Worm (Caenorhabditis elegans) whole organism, L4 larva: ENCODE data around the gene atf-6.

Experiments
- F44E2.7 ChIP-seq: fragments of 200-800 bp; sonication (Bioruptor generic); IDR thresholded peaks from 2 replicates; pipeline ENCODE4 v2.1.2; 2022; ENCODE audit warnings: missing genetic modification characterization, missing compliant biosample characterization
- F49E8.2 ChIP-seq: sonication (generic microtip); optimal IDR thresholded peaks from 2 replicates; lab custom pipeline; 2016; ENCODE audit warnings: missing compliant biosample characterization, mild to moderate bottlenecking, missing genetic modification characterization, borderline replicate concordance
- T20F7.1 ChIP-seq: fragments of 200-800 bp; sonication (Bioruptor generic); optimal IDR thresholded peaks from 2 replicates; lab custom pipeline; 2018; ENCODE audit warnings: mild to moderate bottlenecking, missing genetic modification characterization, missing compliant biosample characterization
- Y105C5A.15 ChIP-seq: fragments of 200-800 bp; sonication (Bioruptor generic); IDR thresholded peaks from 2 replicates; pipeline ENCODE4 v1.3.6; 2022; ENCODE audit warnings: missing genetic modification characterization, missing compliant biosample characterization
- Y48G9A.11 ChIP-seq: fragments of 200-800 bp; sonication (Bioruptor generic); IDR thresholded peaks from 2 replicates; pipeline ENCODE4 v1.3.6; 2022; ENCODE audit warnings: missing genetic modification reagents, missing genetic modification characterization, missing compliant biosample characterization
- Y75B8A.6 ChIP-seq: fragments of 200-800 bp; sonication (Bioruptor generic); IDR thresholded peaks from 2 replicates; pipeline ENCODE4 v1.3.6; 2022; ENCODE audit warnings: missing genetic modification reagents, missing genetic modification characterization, missing compliant biosample characterization
- ZK337.2 ChIP-seq: fragments of 200-800 bp; sonication (Bioruptor generic); IDR thresholded peaks from 2 replicates; pipeline ENCODE4 v1.3.6; 2022; ENCODE audit warnings: missing genetic modification reagents, missing genetic modification characterization, missing compliant biosample characterization
- ZK546.5 ChIP-seq, 2 experiments: sonication (generic microtip); optimal IDR thresholded peaks; 2 replicates each; lab custom pipeline; 2017; ENCODE audit warnings: missing biosample characterization in 2 of 2, missing genetic modification characterization in 2 of 2
- aha-1 ChIP-seq: fragments of 150-350 bp; peaks from one replicate; lab custom pipeline; 2014; ENCODE audit warnings: missing biosample characterization, missing genetic modification characterization
- aly-2 ChIP-seq: sonication (generic microtip); optimal IDR thresholded peaks from 2 replicates; lab custom pipeline; 2018; ENCODE audit warnings: missing biosample characterization, missing genetic modification characterization
- ama-1 ChIP-seq: fragments of 150-350 bp; optimal IDR thresholded peaks from 2 replicates; lab custom pipeline; 2014; ENCODE audit warnings: inconsistent platforms, mixed read lengths
- attf-4 ChIP-seq: sonication (generic microtip); optimal IDR thresholded peaks from 3 replicates; lab custom pipeline; 2017; ENCODE audit warnings: missing biosample characterization, missing genetic modification characterization
- ceh-32 ChIP-seq: sonication (generic microtip); optimal IDR thresholded peaks from 2 replicates; lab custom pipeline; 2016; ENCODE audit warnings: mild to moderate bottlenecking, missing genetic modification characterization, missing compliant biosample characterization; ENCODE audit not compliant: poor library complexity
- ces-1 ChIP-seq: fragments of 150-350 bp; sonication (generic microtip); optimal IDR thresholded peaks from 4 replicates; lab custom pipeline; 2014; ENCODE audit warnings: missing biosample characterization, missing genetic modification reagents, missing genetic modification characterization
- ctbp-1 ChIP-seq: fragments of 200-800 bp; sonication (Bioruptor generic); IDR thresholded peaks from 2 replicates; pipeline ENCODE4 v1.3.6; 2022; ENCODE audit warnings: missing genetic modification reagents, missing genetic modification characterization, missing compliant biosample characterization
- daf-16 ChIP-seq, 3 experiments: sonication (generic microtip); optimal IDR thresholded peaks; 2 replicates each; lab custom pipeline; 2016 to 2017; ENCODE audit warnings: missing genetic modification characterization in 3 of 3, missing genetic modification reagents in 3 of 3, mild to moderate bottlenecking in 2 of 3, missing compliant biosample characterization in 2 of 3, missing biosample characterization in 1 of 3, moderate library complexity in 1 of 3
- daf-19 ChIP-seq: fragments of 200-800 bp; sonication (Bioruptor generic); conservative IDR thresholded peaks from 2 replicates; pipeline ENCODE4 v1.3.6; 2022; ENCODE audit warnings: missing genetic modification characterization, missing compliant biosample characterization
- egl-43 ChIP-seq: fragments of 200-800 bp; sonication (Bioruptor generic); IDR thresholded peaks from 2 replicates; pipeline ENCODE4 v1.3.6; 2022; ENCODE audit warnings: missing genetic modification reagents, missing genetic modification characterization, missing compliant biosample characterization
- fkh-10 ChIP-seq: fragments of 150-350 bp; optimal IDR thresholded peaks from 2 replicates; lab custom pipeline; 2014; ENCODE audit warnings: missing biosample characterization, missing genetic modification reagents, missing genetic modification characterization
- fos-1 ChIP-seq: fragments of 150-350 bp; optimal IDR thresholded peaks from 2 replicates; lab custom pipeline; 2014; ENCODE audit warnings: missing biosample characterization, missing genetic modification characterization
- hif-1 ChIP-seq, 2 experiments: sonication (generic microtip); optimal IDR thresholded peaks; 2 replicates each; lab custom pipeline; 2016 to 2017; ENCODE audit warnings: missing compliant biosample characterization in 2 of 2, missing genetic modification characterization in 2 of 2, missing genetic modification reagents in 2 of 2, missing genotype in 2 of 2, mild to moderate bottlenecking in 1 of 2
- hlh-11 ChIP-seq: fragments of 200-800 bp; sonication (Bioruptor generic); optimal IDR thresholded peaks from 2 replicates; lab custom pipeline; 2018; ENCODE audit warnings: mild to moderate bottlenecking, missing genetic modification characterization, missing compliant biosample characterization
- hlh-30 ChIP-seq: sonication (generic microtip); optimal IDR thresholded peaks from 2 replicates; lab custom pipeline; 2017; ENCODE audit warnings: antibody characterized with exemption, mild to moderate bottlenecking, missing genetic modification characterization, missing compliant biosample characterization; ENCODE audit not compliant: insufficient read depth
- lin-1 ChIP-seq: fragments of 200-800 bp; sonication (Bioruptor generic); IDR thresholded peaks from 2 replicates; pipeline ENCODE4 v1.3.6; 2022; ENCODE audit warnings: missing genetic modification reagents, missing genetic modification characterization, missing compliant biosample characterization
- lin-38 ChIP-seq: fragments of 200-800 bp; sonication (Bioruptor generic); IDR thresholded peaks from 2 replicates; pipeline ENCODE4 v1.3.6; 2022; ENCODE audit warnings: missing genetic modification reagents, missing genetic modification characterization, missing compliant biosample characterization
- lsy-2 ChIP-seq, 2 experiments: fragments of 150-350 bp in 1 of 2; sonication (generic microtip) in 1 of 2; optimal IDR thresholded peaks; 2 replicates each; lab custom pipeline; 2014 to 2017; ENCODE audit warnings: missing biosample characterization in 2 of 2, missing genetic modification characterization in 2 of 2
- mep-1 ChIP-seq: fragments of 150-350 bp; sonication (generic microtip); optimal IDR thresholded peaks from 3 replicates; lab custom pipeline; 2014; ENCODE audit warnings: missing biosample characterization, missing genetic modification characterization
- nhr-11 ChIP-seq: fragments of 150-350 bp; optimal IDR thresholded peaks from 2 replicates; lab custom pipeline; 2014; ENCODE audit warnings: missing biosample characterization, missing genetic modification characterization
- nhr-237 ChIP-seq: sonication (generic microtip); optimal IDR thresholded peaks from 2 replicates; lab custom pipeline; 2017; ENCODE audit warnings: missing biosample characterization, missing genetic modification characterization
- nhr-25 ChIP-seq: sonication (generic microtip); optimal IDR thresholded peaks from 2 replicates; lab custom pipeline; 2017; ENCODE audit warnings: missing genetic modification characterization, mild to moderate bottlenecking, missing compliant biosample characterization, antibody characterized with exemption, moderate library complexity, borderline replicate concordance; ENCODE audit not compliant: insufficient read depth
- nhr-6 ChIP-seq: fragments of 150-350 bp; optimal IDR thresholded peaks from 2 replicates; lab custom pipeline; 2014; ENCODE audit warnings: missing biosample characterization, missing genetic modification characterization
- nhr-76 ChIP-seq: fragments of 150-350 bp; optimal IDR thresholded peaks from 2 replicates; lab custom pipeline; 2014; ENCODE audit warnings: missing biosample characterization, missing genetic modification characterization
- pha-4 ChIP-seq, 2 experiments: fragments of 150-350 bp in 1 of 2; fragments of 200-800 bp in 1 of 2; sonication (Bioruptor generic) in 1 of 2; IDR thresholded peaks in 1 of 2; optimal IDR thresholded peaks in 1 of 2; 2 replicates each; pipeline versions ENCODE4 v1.3.6 to Lab custom; 2014 to 2022; ENCODE audit warnings: missing genetic modification characterization in 2 of 2, missing genetic modification reagents in 2 of 2, missing biosample characterization in 1 of 2, missing compliant biosample characterization in 1 of 2
- rbr-2 ChIP-seq: sonication (generic microtip); optimal IDR thresholded peaks from 2 replicates; lab custom pipeline; 2016; ENCODE audit warnings: missing genotype, missing genetic modification characterization, missing compliant biosample characterization
- set-16 ChIP-seq: fragments of 200-800 bp; sonication (Bioruptor generic); IDR thresholded peaks from 2 replicates; pipeline ENCODE4 v1.3.6; 2022; ENCODE audit warnings: missing genetic modification reagents, missing genetic modification characterization, missing compliant biosample characterization
- spr-3 ChIP-seq: fragments of 200-800 bp; sonication (Bioruptor generic); optimal IDR thresholded peaks from 2 replicates; lab custom pipeline; 2018; ENCODE audit warnings: mild to moderate bottlenecking, missing genetic modification characterization, missing compliant biosample characterization
- tag-97 ChIP-seq: fragments of 200-800 bp; sonication (Bioruptor generic); IDR thresholded peaks from 2 replicates; pipeline ENCODE4 v1.3.6; 2022; ENCODE audit warnings: missing genetic modification characterization, missing compliant biosample characterization
- unc-39 ChIP-seq: sonication (generic microtip); optimal IDR thresholded peaks from 2 replicates; lab custom pipeline; 2017; ENCODE audit warnings: missing biosample characterization, missing genetic modification characterization
- unc-62 ChIP-seq, 3 experiments: fragments of 150-350 bp in 1 of 3; sonication (generic microtip); optimal IDR thresholded peaks in 2 of 3; peaks in 1 of 3; 1 replicate in 1 of 3; 2 replicates in 2 of 3; lab custom pipeline; 2014 to 2017; ENCODE audit warnings: missing biosample characterization in 3 of 3, missing genetic modification characterization in 3 of 3, missing genetic modification reagents in 3 of 3, missing genotype in 1 of 3
- zfp-2 ChIP-seq: sonication (generic microtip); optimal IDR thresholded peaks from 2 replicates; lab custom pipeline; 2016; ENCODE audit warnings: mild to moderate bottlenecking, missing genetic modification characterization, missing compliant biosample characterization
- ztf-11 ChIP-seq: fragments of 150-350 bp; optimal IDR thresholded peaks from 2 replicates; lab custom pipeline; 2014; ENCODE audit warnings: missing biosample characterization, missing genetic modification characterization

Gene atf-6

DNA sequence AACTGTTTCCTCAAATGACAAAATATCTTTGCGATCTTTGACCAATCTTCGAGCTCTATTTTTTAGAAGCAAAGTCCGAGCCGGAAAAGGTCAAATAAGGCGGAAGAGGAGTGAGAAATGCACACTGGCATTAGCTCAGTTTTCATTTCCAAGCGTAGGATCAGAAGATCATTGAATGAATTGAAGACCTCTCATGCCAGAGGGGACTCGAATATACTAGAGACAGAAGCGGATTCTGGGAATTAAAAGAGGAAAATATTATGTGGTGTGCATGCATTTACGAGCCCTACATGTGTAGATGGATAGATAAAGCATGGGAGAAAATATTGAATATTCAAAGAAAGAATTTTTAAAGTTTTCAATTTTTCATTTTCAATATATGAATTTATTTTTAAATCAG, 32.7 kb downstream of the atf-6 start (continued):
- TF ChIP-seq Y48G9A.11 (GFP tag; lab: Robert Waterston, UW) (no peak), T20F7.1 (GFP tag; lab: Kevin White, UChicago) (no peak), spr-3 (GFP tag; lab: Kevin White, UChicago) (no peak), unc-39 (no peak), attf-4 (tag; lab: Kevin White, UChicago) (no peak), daf-16 (GFP tag; optimal IDR thresholded peaks at IDR 0.05; lab: Kevin White, UChicago) (no peak), daf-16 (tag; optimal IDR thresholded peaks at IDR 0.05; lab: Kevin White, UChicago) (no peak)

DNA sequence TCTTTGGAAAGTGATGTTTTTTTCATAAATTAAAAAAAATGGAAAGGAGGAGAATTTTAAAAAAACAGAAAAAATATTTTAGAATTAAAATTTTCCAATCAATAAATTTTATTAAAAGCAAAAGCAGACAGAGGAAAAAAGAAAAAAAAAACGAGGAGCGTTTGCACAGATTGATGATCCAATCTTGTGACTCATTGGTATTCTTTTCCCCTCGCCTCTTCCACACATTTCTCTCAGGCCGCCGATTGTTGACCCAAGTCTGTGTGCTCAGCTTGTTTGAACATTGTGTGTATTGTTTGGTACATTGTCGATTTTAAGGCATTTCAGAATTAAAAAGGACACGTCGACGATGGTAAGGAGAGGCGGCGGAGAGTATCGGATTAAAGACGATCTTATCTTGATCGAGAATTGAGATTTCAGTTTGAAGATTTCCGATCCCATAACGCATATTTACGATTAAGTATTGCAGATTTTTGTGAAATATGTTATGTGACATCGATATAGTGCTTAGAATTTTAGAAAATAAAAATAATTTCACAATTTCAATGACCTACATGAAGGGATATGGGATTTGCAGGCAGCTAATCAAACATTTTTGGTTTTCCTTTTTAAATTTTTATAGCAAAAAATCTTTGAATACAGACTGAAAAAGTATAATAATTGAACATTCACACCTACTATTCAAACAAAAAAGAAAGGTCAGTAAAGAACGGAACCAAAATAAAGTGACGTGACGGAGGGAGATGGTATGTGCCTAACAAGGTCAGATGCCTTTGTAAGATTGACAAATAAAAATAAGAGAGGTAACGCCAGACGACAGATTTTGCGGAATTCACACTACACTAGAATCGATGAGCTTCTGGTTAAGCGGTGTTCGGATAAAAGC, 35.1 kb downstream of the atf-6 start:
- TF ChIP-seq Y48G9A.11 (GFP tag; lab: Robert Waterston, UW) (no peak), unc-62 (GFP tag; optimal IDR thresholded peaks at IDR 0.05 in 1 of 2; lab: Kevin White, UChicago) (peak in 1 of 2 experiments; percentile 62), unc-62 (tag; optimal IDR thresholded peaks at IDR 0.05; lab: Kevin White, UChicago) (no peak), ama-1 (lab: Kevin White, UChicago) (peak; percentile 35), nhr-6 (tag; lab: Kevin White, UChicago) (peak; percentile 32), ZK546.5 (tag; optimal IDR thresholded peaks at IDR 0.05; lab: Kevin White, UChicago) (no peak), rbr-2 (no peak), hlh-30 (tag; lab: Kevin White, UChicago) (peak; percentile 55), pha-4 (GFP tag; IDR thresholded peaks at IDR 0.05; lab: Robert Waterston, UW) (no peak), pha-4 (tag; optimal IDR thresholded peaks at IDR 0.05; lab: Kevin White, UChicago) (peak; percentile 71), aly-2 (tag; lab: Kevin White, UChicago) (no peak), hlh-11 (tag; lab: Kevin White, UChicago) (peak; percentile 31), daf-16 (GFP tag; optimal IDR thresholded peaks at IDR 0.05; lab: Kevin White, UChicago) (no peak), daf-16 (tag; optimal IDR thresholded peaks at IDR 0.05; lab: Kevin White, UChicago) (peak; percentile 1), lsy-2 (tag; optimal IDR thresholded peaks at IDR 0.05; lab: Kevin White, UChicago) (peak in 1 of 2 experiments; percentile 34), lin-38 (GFP tag; lab: Robert Waterston, UW) (no peak), fos-1 (tag; lab: Kevin White, UChicago) (no peak)

DNA sequence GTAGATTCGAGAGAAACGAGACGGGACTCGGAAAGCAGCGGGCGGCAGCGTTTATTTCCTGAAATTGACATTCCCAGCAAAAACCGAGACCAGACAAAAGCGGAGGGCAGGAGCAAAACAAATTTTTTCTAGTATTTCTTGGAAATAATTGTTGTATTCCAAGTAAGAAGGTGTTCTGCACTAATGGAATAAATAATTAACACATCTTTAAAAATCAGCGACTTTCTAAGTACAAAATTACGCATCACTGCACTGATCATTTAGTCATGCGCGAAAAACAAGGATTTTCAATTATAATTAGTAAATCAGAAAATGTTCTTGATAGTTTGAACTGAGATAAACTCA, 35.7 kb downstream of the atf-6 start:
- no peak for TF ChIP-seq attf-4 (tag; lab: Kevin White, UChicago)
- peak; percentile 39; the same call in 1 of the 2 replicates for TF ChIP-seq ctbp-1 (GFP tag; lab: Robert Waterston, UW)
- peak; percentile 12 for TF ChIP-seq fkh-10 (GFP tag; lab: Kevin White, UChicago)
- peak; percentile 57 for TF ChIP-seq aha-1 (tag; lab: Kevin White, UChicago)
- TF ChIP-seq rbr-2 = peak; percentile 6
- TF ChIP-seq nhr-76 (tag; lab: Kevin White, UChicago) = no peak
- peak; percentile 65 for TF ChIP-seq nhr-11 (tag; lab: Kevin White, UChicago)
- TF ChIP-seq set-16 (GFP tag; lab: Robert Waterston, UW) = no peak
- TF ChIP-seq egl-43 = peak; percentile 63

DNA sequence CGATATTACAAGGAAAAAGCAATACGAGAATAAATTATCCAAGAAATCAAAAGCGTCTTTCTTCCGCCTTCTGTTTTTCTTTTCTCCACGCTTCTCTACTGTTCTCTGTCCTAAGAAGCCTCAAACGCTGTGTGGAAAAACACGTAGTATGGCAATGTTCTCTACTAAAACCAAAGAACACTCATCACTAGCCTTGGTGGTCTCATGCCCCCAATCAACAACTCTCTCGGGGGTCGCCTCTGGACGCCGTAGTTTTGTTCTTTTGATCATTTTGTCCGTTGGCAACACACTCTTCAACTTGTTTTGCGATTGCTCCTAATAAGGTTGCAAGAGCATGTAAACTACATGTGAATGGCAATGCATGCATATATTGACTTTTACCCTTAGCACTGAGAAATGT, 36.6 kb downstream of the atf-6 start:
- peak in 1 of 2 experiments; percentile 7 for TF ChIP-seq daf-16 (GFP tag; optimal IDR thresholded peaks at IDR 0.05; lab: Kevin White, UChicago)
- TF ChIP-seq daf-16 (tag; optimal IDR thresholded peaks at IDR 0.05; lab: Kevin White, UChicago) = peak; percentile 71
- no peak for TF ChIP-seq ceh-32
- TF ChIP-seq nhr-25 (tag; lab: Kevin White, UChicago) = no peak
- TF ChIP-seq spr-3 (GFP tag; lab: Kevin White, UChicago) = no peak
- no peak for TF ChIP-seq tag-97
- no peak for TF ChIP-seq ztf-11
- TF ChIP-seq nhr-237 (tag; lab: Kevin White, UChicago) = no peak
- TF ChIP-seq zfp-2 = no peak
- no peak for TF ChIP-seq Y105C5A.15 (GFP tag; lab: Robert Waterston, UW)
- no peak for TF ChIP-seq Y75B8A.6 (GFP tag; lab: Robert Waterston, UW)
- peak in 1 of 2 experiments; percentile 94 for TF ChIP-seq hif-1 (tag; optimal IDR thresholded peaks at IDR 0.05; lab: Kevin White, UChicago)
- TF ChIP-seq lin-1 (GFP tag; lab: Robert Waterston, UW) = no peak
- TF ChIP-seq ZK337.2 (GFP tag; lab: Robert Waterston, UW) = no peak
- peak; percentile 22 for TF ChIP-seq nhr-6 (tag; lab: Kevin White, UChicago)
- no peak for TF ChIP-seq F44E2.7 (GFP tag; lab: Robert Waterston, UW)
- no peak for TF ChIP-seq F49E8.2 (tag; lab: Kevin White, UChicago)
- no peak for TF ChIP-seq ces-1
- no peak for TF ChIP-seq fos-1 (tag; lab: Kevin White, UChicago)
- peak; percentile 68 for TF ChIP-seq mep-1 (tag; lab: Kevin White, UChicago)
- TF ChIP-seq daf-19 (GFP tag; lab: Robert Waterston, UW) = 0 out of 2 replicates have a peak, but pooled peaks have one; percentile 24
